Fruit fly (Drosophila melanogaster) whole organism, prepupa: Measurements from ENCODE around the gene CG7607.

ENCODE experiments used
- Blimp-1 ChIP-seq: fragments of 200-800 bp; sonication (Bioruptor generic); optimal IDR thresholded peaks from 3 replicates; lab custom pipeline; 2017; ENCODE audit warnings: missing biosample characterization, missing genetic modification characterization, mild to moderate bottlenecking, moderate library complexity, missing genetic modification reagents
- CG10631 ChIP-seq: fragments of 200-800 bp; sonication (Bioruptor generic); optimal IDR thresholded peaks from 2 replicates; lab custom pipeline; 2016; ENCODE audit warnings: missing biosample characterization, missing genetic modification characterization
- CG11902 ChIP-seq: fragments of 200-800 bp; sonication (Bioruptor generic); optimal IDR thresholded peaks from 3 replicates; lab custom pipeline; 2016; ENCODE audit warnings: missing biosample characterization, missing genetic modification characterization
- CG15336 ChIP-seq: fragments of 200-800 bp; sonication (Bioruptor generic); IDR thresholded peaks from 2 replicates; pipeline ENCODE4 v1.3.6; 2022; ENCODE audit warnings: missing biosample characterization, missing genetic modification characterization
- CG3032 ChIP-seq: fragments of 200-800 bp; optimal IDR thresholded peaks from 2 replicates; lab custom pipeline; 2019; ENCODE audit warnings: missing biosample characterization, mild to moderate bottlenecking, missing genetic modification characterization, moderate library complexity
- CG31627 ChIP-seq: fragments of 200-800 bp; sonication (Bioruptor generic); optimal IDR thresholded peaks from 3 replicates; lab custom pipeline; 2016; ENCODE audit warnings: missing biosample characterization, missing genetic modification characterization
- CG34406 ChIP-seq: fragments of 200-800 bp; sonication (Bioruptor generic); optimal IDR thresholded peaks from 3 replicates; lab custom pipeline; 2016; ENCODE audit warnings: missing biosample characterization, missing genetic modification characterization
- CG3919 ChIP-seq: fragments of 200-800 bp; sonication (Bioruptor generic); optimal IDR thresholded peaks from 3 replicates; lab custom pipeline; 2016; ENCODE audit warnings: missing biosample characterization, missing genetic modification characterization
- CG4318 ChIP-seq: fragments of 200-800 bp; sonication (Bioruptor generic); optimal IDR thresholded peaks from 3 replicates; lab custom pipeline; 2017; ENCODE audit warnings: missing biosample characterization, mild to moderate bottlenecking, missing genetic modification characterization
- CG6163 ChIP-seq: fragments of 200-800 bp; sonication (Bioruptor generic); IDR thresholded peaks from 3 replicates; pipeline ENCODE4 v1.3.6; 2022; ENCODE audit warnings: missing biosample characterization, missing genetic modification characterization
- CG6276 ChIP-seq: fragments of 200-800 bp; sonication (Bioruptor generic); optimal IDR thresholded peaks from 2 replicates; lab custom pipeline; 2017; ENCODE audit warnings: missing biosample characterization, mild to moderate bottlenecking, missing genetic modification characterization
- CG6792 ChIP-seq: fragments of 200-800 bp; sonication (Bioruptor generic); optimal IDR thresholded peaks from 3 replicates; lab custom pipeline; 2016; ENCODE audit warnings: missing biosample characterization, missing genetic modification characterization
- CG6808 ChIP-seq: fragments of 200-800 bp; sonication (Bioruptor generic); optimal IDR thresholded peaks from 3 replicates; lab custom pipeline; 2017; ENCODE audit warnings: missing biosample characterization, missing genetic modification characterization, mild to moderate bottlenecking, moderate library complexity, missing genetic modification reagents
- CG6854 ChIP-seq: fragments of 200-800 bp; sonication (Bioruptor generic); optimal IDR thresholded peaks from 2 replicates; lab custom pipeline; 2017; ENCODE audit warnings: missing biosample characterization, mild to moderate bottlenecking, missing genetic modification characterization
- CG7368 ChIP-seq: fragments of 200-800 bp; sonication (Bioruptor generic); optimal IDR thresholded peaks from 3 replicates; lab custom pipeline; 2016; ENCODE audit warnings: missing biosample characterization, missing genetic modification characterization
- CG8119 ChIP-seq: fragments of 200-800 bp; sonication (Bioruptor generic); IDR thresholded peaks from 3 replicates; pipeline ENCODE4 v1.3.6; 2022; ENCODE audit warnings: missing biosample characterization, missing genetic modification characterization
- CG8632 ChIP-seq: fragments of 200-800 bp; sonication (Bioruptor generic); optimal IDR thresholded peaks from 3 replicates; lab custom pipeline; 2016; ENCODE audit warnings: missing biosample characterization, missing genetic modification characterization
- CG9139 ChIP-seq: fragments of 200-800 bp; sonication (Bioruptor generic); optimal IDR thresholded peaks from 3 replicates; lab custom pipeline; 2017; ENCODE audit warnings: missing biosample characterization, mild to moderate bottlenecking, missing genetic modification characterization
- Eip75B ChIP-seq: fragments of 200-800 bp; sonication (Bioruptor generic); optimal IDR thresholded peaks from 3 replicates; lab custom pipeline; 2016; ENCODE audit warnings: missing biosample characterization, missing genetic modification characterization
- Eip78C ChIP-seq: fragments of 200-800 bp; sonication (Bioruptor generic); peaks from one replicate; lab custom pipeline; 2016; ENCODE audit warnings: missing biosample characterization, missing genetic modification characterization
- Eip93F ChIP-seq: fragments of 200-800 bp; sonication (Bioruptor generic); optimal IDR thresholded peaks from 2 replicates; lab custom pipeline; 2016; ENCODE audit warnings: missing biosample characterization, mild to moderate bottlenecking, missing genetic modification characterization
- Ets21C ChIP-seq: fragments of 200-800 bp; sonication (Bioruptor generic); optimal IDR thresholded peaks from 3 replicates; lab custom pipeline; 2016; ENCODE audit warnings: missing biosample characterization, missing genetic modification characterization
- Ets96B ChIP-seq: fragments of 200-800 bp; optimal IDR thresholded peaks from 2 replicates; lab custom pipeline; 2019; ENCODE audit warnings: missing biosample characterization, mild to moderate bottlenecking, missing genetic modification characterization, moderate library complexity
- Gug ChIP-seq: fragments of 200-800 bp; sonication (Bioruptor generic); IDR thresholded peaks from 2 replicates; pipeline ENCODE4 v1.3.6; 2022; ENCODE audit warnings: missing biosample characterization, missing genetic modification characterization
- Hr38 ChIP-seq: sonication (Bioruptor generic); optimal IDR thresholded peaks from 2 replicates; lab custom pipeline; 2016; ENCODE audit warnings: missing biosample characterization, missing genetic modification characterization
- Hr4 ChIP-seq: fragments of 200-800 bp; sonication (Bioruptor generic); optimal IDR thresholded peaks from 3 replicates; lab custom pipeline; 2016; ENCODE audit warnings: missing biosample characterization, missing genetic modification characterization
- Lpt ChIP-seq: fragments of 200-800 bp; sonication (Bioruptor generic); optimal IDR thresholded peaks from 3 replicates; lab custom pipeline; 2016; ENCODE audit warnings: missing biosample characterization, missing genetic modification characterization
- Met ChIP-seq: fragments of 200-800 bp; sonication (Bioruptor generic); optimal IDR thresholded peaks from 3 replicates; lab custom pipeline; 2016; ENCODE audit warnings: missing biosample characterization, missing genetic modification characterization
- OdsH ChIP-seq: fragments of 200-800 bp; sonication (Bioruptor generic); optimal IDR thresholded peaks from 3 replicates; lab custom pipeline; 2016; ENCODE audit warnings: missing biosample characterization, missing genetic modification characterization
- Smox ChIP-seq: fragments of 200-800 bp; sonication (Bioruptor generic); optimal IDR thresholded peaks from 3 replicates; lab custom pipeline; 2016; ENCODE audit warnings: missing biosample characterization, missing genetic modification characterization
- Sox102F ChIP-seq: fragments of 200-800 bp; sonication (Bioruptor generic); optimal IDR thresholded peaks from 2 replicates; lab custom pipeline; 2016; ENCODE audit warnings: missing biosample characterization, mild to moderate bottlenecking, missing genetic modification characterization
- Sox14 ChIP-seq: fragments of 200-800 bp; sonication (Bioruptor generic); optimal IDR thresholded peaks from 3 replicates; lab custom pipeline; 2016; ENCODE audit warnings: missing biosample characterization, missing genetic modification characterization
- achi ChIP-seq: fragments of 200-800 bp; sonication (Bioruptor generic); optimal IDR thresholded peaks from 3 replicates; lab custom pipeline; 2016; ENCODE audit warnings: missing biosample characterization, missing genetic modification characterization
- acj6 ChIP-seq: fragments of 200-800 bp; sonication (Bioruptor generic); optimal IDR thresholded peaks from 3 replicates; lab custom pipeline; 2016; ENCODE audit warnings: missing biosample characterization, missing genetic modification characterization
- cyc ChIP-seq: fragments of 200-800 bp; sonication (Bioruptor generic); optimal IDR thresholded peaks from 3 replicates; lab custom pipeline; 2016; ENCODE audit warnings: missing biosample characterization, missing genetic modification characterization
- dac ChIP-seq: fragments of 200-800 bp; sonication (Bioruptor generic); optimal IDR thresholded peaks from 2 replicates; lab custom pipeline; 2017; ENCODE audit warnings: missing biosample characterization, mild to moderate bottlenecking, missing genetic modification characterization
- eg ChIP-seq: fragments of 200-800 bp; sonication (Bioruptor generic); IDR thresholded peaks from 3 replicates; pipeline ENCODE4 v1.3.6; 2022; ENCODE audit warnings: missing biosample characterization, missing genetic modification characterization
- esn ChIP-seq: fragments of 200-800 bp; sonication (Bioruptor generic); optimal IDR thresholded peaks from 2 replicates; lab custom pipeline; 2016; ENCODE audit warnings: missing biosample characterization, mild to moderate bottlenecking, missing genetic modification characterization, moderate library complexity
- fd59A ChIP-seq: fragments of 200-800 bp; sonication (Bioruptor generic); optimal IDR thresholded peaks from 2 replicates; lab custom pipeline; 2017; ENCODE audit warnings: missing biosample characterization, mild to moderate bottlenecking, missing genetic modification characterization, missing genetic modification reagents
- fd85E ChIP-seq: fragments of 200-800 bp; sonication (Bioruptor generic); optimal IDR thresholded peaks from 3 replicates; lab custom pipeline; 2016; ENCODE audit warnings: missing biosample characterization, missing genetic modification characterization
- fkh ChIP-seq: fragments of 200-800 bp; sonication (Bioruptor generic); optimal IDR thresholded peaks from 3 replicates; lab custom pipeline; 2017; ENCODE audit warnings: missing biosample characterization, mild to moderate bottlenecking, missing genetic modification characterization, moderate library complexity
- lz ChIP-seq: fragments of 200-800 bp; sonication (Bioruptor generic); optimal IDR thresholded peaks from 3 replicates; lab custom pipeline; 2016; ENCODE audit warnings: missing biosample characterization, missing genetic modification characterization
- net ChIP-seq: fragments of 200-800 bp; sonication (Bioruptor generic); optimal IDR thresholded peaks from 3 replicates; lab custom pipeline; 2016; ENCODE audit warnings: missing biosample characterization, missing genetic modification characterization
- ss ChIP-seq, 2 experiments: fragments of 200-800 bp; sonication (Bioruptor generic); optimal IDR thresholded peaks; 2 replicates in 1 of 2; 3 replicates in 1 of 2; lab custom pipeline; 2017 to 2018; ENCODE audit warnings: mild to moderate bottlenecking in 2 of 2, missing biosample characterization in 2 of 2, missing genetic modification characterization in 2 of 2, moderate library complexity in 1 of 2
- svp ChIP-seq: fragments of 200-800 bp; sonication (Bioruptor generic); peaks from one replicate; lab custom pipeline; 2016; ENCODE audit warnings: missing biosample characterization, missing genetic modification characterization
- topi ChIP-seq: fragments of 200-800 bp; sonication (Bioruptor generic); optimal IDR thresholded peaks from 3 replicates; lab custom pipeline; 2016; ENCODE audit warnings: missing biosample characterization, missing genetic modification characterization
- vri ChIP-seq: fragments of 200-800 bp; sonication (Bioruptor generic); optimal IDR thresholded peaks from 3 replicates; lab custom pipeline; 2016; ENCODE audit warnings: missing biosample characterization, mild to moderate bottlenecking, missing genetic modification characterization

The CG7607 gene

dm6 chr3L:11205608-11206336 is 6.4 kb downstream of the CG7607 start, which contains the start of gene Plod:
TSS of gene Plod (minus strand) at chr3L:11206016.
- TF ChIP-seq Met (no peak), CG8119 (GFP tag; lab: Robert Waterston, UW) (peak; percentile 37), CG6854 (GFP tag; lab: Kevin White, UChicago) (peak; percentile 56), CG6276 (GFP tag; lab: Kevin White, UChicago) (no peak), CG3919 (GFP tag; lab: Kevin White, UChicago) (peak; percentile 28), Hr4 (GFP tag; lab: Kevin White, UChicago) (no peak), eg (GFP tag; lab: Robert Waterston, UW) (peak; percentile 65; the same call in 2 of the 3 replicates), cyc (peak; percentile 9), CG10631 (GFP tag; lab: Kevin White, UChicago) (no peak), Ets21C (GFP tag; lab: Kevin White, UChicago) (no peak), acj6 (GFP tag; lab: Kevin White, UChicago) (peak; percentile 7), fkh (GFP tag; lab: Kevin White, UChicago) (no peak), Lpt (no peak), Eip93F (GFP tag; lab: Kevin White, UChicago) (peak; percentile 36), CG6163 (GFP tag; lab: Robert Waterston, UW) (peak; percentile 55; the same call in 2 of the 3 replicates), esn (peak; percentile 31), fd59A (GFP tag; lab: Kevin White, UChicago) (no peak), CG31627 (GFP tag; lab: Kevin White, UChicago) (peak; percentile 19), CG4318 (GFP tag; lab: Kevin White, UChicago) (no peak), topi (GFP tag; lab: Kevin White, UChicago) (no peak), CG34406 (peak; percentile 19), Blimp-1 (no peak), net (GFP tag; lab: Kevin White, UChicago) (no peak), ss (GFP tag; optimal IDR thresholded peaks at IDR 0.05; lab: Kevin White, UChicago) (peak in 1 of 2 experiments; percentile 35), vri (GFP tag; lab: Kevin White, UChicago) (no peak), Eip75B (peak; percentile 8), Sox14 (GFP tag; lab: Kevin White, UChicago) (peak; percentile 31), lz (GFP tag; lab: Kevin White, UChicago) (peak; percentile 47), Eip78C (peak; percentile 67), CG3032 (no peak), CG15336 (GFP tag; lab: Robert Waterston, UW) (peak; percentile 30; the same call in 1 of the 2 replicates), CG6808 (GFP tag; lab: Kevin White, UChicago) (no peak)
- TF ChIP-seq, all 60 proteins: peak for 17

DNA sequence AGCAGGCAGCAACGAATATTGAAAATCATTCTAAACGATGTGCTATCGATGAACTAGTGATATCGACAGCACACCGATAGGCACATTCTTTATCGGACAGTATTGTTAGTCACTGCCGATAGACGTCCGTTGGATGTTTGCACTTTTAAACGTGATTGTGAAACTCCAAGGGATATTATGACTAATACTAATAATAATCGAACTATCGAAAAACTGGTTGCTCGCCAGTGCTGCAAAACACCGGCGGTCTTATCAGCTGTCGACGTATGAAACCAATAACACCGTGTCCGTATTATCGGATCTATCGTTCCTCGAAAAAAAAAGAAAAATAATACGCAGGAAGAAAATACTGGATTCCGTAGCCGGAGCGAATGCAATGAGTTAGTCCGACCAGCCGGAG is 11.1 kb downstream of the CG7607 start, which contains the start of the genes Ube3a and CG7600:
Gene Ube3a (minus strand): TSS at position 67 of the 400 bp plus-strand sequence.
Gene CG7600 (plus strand): TSS at position 270 of the 400 bp plus-strand sequence.
- TF ChIP-seq Sox14 (GFP tag; lab: Kevin White, UChicago) = peak; percentile 16
- no peak for TF ChIP-seq vri (GFP tag; lab: Kevin White, UChicago)
- no peak for TF ChIP-seq svp (GFP tag; lab: Kevin White, UChicago)
- no peak for TF ChIP-seq Eip93F (GFP tag; lab: Kevin White, UChicago)
- peak; percentile 48 for TF ChIP-seq CG3919 (GFP tag; lab: Kevin White, UChicago)
- peak; percentile 40; the same call in 2 of the 3 replicates for TF ChIP-seq CG8119 (GFP tag; lab: Robert Waterston, UW)
- TF ChIP-seq CG9139 (GFP tag; lab: Kevin White, UChicago) = no peak
- no peak for TF ChIP-seq Hr4 (GFP tag; lab: Kevin White, UChicago)
- peak; percentile 40 for TF ChIP-seq Eip75B
- TF ChIP-seq Met = no peak
- no peak for TF ChIP-seq fd85E (GFP tag; lab: Kevin White, UChicago)
- peak; percentile 32; the same call in 1 of the 2 replicates for TF ChIP-seq CG15336 (GFP tag; lab: Robert Waterston, UW)
- no peak for TF ChIP-seq Sox102F (GFP tag; lab: Kevin White, UChicago)
- TF ChIP-seq Hr38 (GFP tag; lab: Kevin White, UChicago) = no peak
- peak; percentile 71 for TF ChIP-seq Eip78C
- no peak for TF ChIP-seq OdsH (GFP tag; lab: Kevin White, UChicago)
- TF ChIP-seq CG10631 (GFP tag; lab: Kevin White, UChicago) = no peak
- peak in 1 of 2 experiments; percentile 55 for TF ChIP-seq ss (GFP tag; optimal IDR thresholded peaks at IDR 0.05; lab: Kevin White, UChicago)
- TF ChIP-seq CG6163 (GFP tag; lab: Robert Waterston, UW) = peak; percentile 43; the same call in 1 of the 3 replicates
- peak; percentile 28 for TF ChIP-seq Ets96B
- peak; percentile 44 for TF ChIP-seq lz (GFP tag; lab: Kevin White, UChicago)
- TF ChIP-seq fkh (GFP tag; lab: Kevin White, UChicago) = peak; percentile 75
- TF ChIP-seq Lpt = no peak
- TF ChIP-seq topi (GFP tag; lab: Kevin White, UChicago) = peak; percentile 51
- TF ChIP-seq CG8632 (GFP tag; lab: Kevin White, UChicago) = no peak
- peak; percentile 13 for TF ChIP-seq dac (GFP tag; lab: Kevin White, UChicago)
- no peak for TF ChIP-seq CG11902 (GFP tag; lab: Kevin White, UChicago)
- TF ChIP-seq CG6792 (GFP tag; lab: Kevin White, UChicago) = no peak
- TF ChIP-seq CG7368 = no peak
- no peak for TF ChIP-seq Gug (GFP tag; lab: Robert Waterston, UW)
- TF ChIP-seq Smox = no peak
- TF ChIP-seq CG34406 = no peak
- no peak for TF ChIP-seq achi
